Fruit fly (Drosophila melanogaster): Measurements from ENCODE around the gene CG3402.

Gene CG3402

DNA sequence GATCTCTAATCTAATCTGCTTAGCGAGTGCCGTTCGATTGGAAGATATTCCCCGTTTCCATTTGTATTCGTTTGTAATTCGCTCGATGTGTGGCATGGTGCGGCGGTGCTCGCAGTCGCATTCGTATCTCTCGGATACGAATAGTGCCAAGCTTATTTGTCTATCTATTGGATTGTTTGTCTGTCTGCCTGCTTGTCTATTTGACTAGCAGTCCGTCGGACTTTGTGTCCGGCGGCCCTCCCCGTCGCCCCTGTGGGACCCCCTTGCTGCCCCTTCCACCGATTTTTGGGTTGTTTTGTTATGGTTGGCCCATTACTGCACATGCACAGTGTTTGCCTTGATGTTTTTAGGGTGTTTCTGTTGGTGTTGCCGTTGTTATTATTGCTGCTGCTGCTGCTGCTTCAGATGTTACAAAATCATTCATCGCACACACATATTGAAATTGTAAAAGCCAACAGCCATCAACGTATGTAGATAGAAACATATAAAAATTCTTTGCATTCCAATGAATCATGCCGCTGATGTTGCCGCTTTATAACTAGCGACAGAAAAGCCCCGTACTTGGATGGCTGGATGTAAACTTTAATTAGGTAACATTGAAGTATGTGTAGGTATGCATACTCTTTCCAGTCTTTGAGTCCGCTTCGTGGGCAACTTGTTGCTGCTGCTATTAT is 37.8 kb downstream of the CG3402 start (continued):
- TF ChIP-seq her (GFP tag; optimal IDR thresholded peaks at IDR 0.05) (no peak), CG10543 (GFP tag; optimal IDR thresholded peaks at IDR 0.05) (peak; percentile 56), CG17328 (GFP tag; IDR thresholded peaks at IDR 0.05) (peak; percentile 12; the same call in 1 of the 2 replicates), Lhr (GFP tag; optimal IDR thresholded peaks at IDR 0.05) (peak; percentile 4), disco-r (GFP tag; optimal IDR thresholded peaks at IDR 0.05) (no peak), Nf-YB (GFP tag; optimal IDR thresholded peaks at IDR 0.05) (peak; percentile 22), nerfin-1 (tag; optimal IDR thresholded peaks at IDR 0.05) (peak; percentile 63), Trl (optimal IDR thresholded peaks at IDR 0.05) (no peak), Trl (GFP tag; optimal IDR thresholded peaks at IDR 0.05) (no peak), HmgZ (tag; optimal IDR thresholded peaks at IDR 0.05) (peak; percentile 39), CG13123 (GFP tag; optimal IDR thresholded peaks at IDR 0.05) (peak; percentile 9), Bdp1 (GFP tag; optimal IDR thresholded peaks at IDR 0.05) (no peak), jigr1 (GFP tag; IDR thresholded peaks at IDR 0.05) (no peak), CG17912 (GFP tag; optimal IDR thresholded peaks at IDR 0.05) (peak; percentile 64), CG12104 (GFP tag; optimal IDR thresholded peaks at IDR 0.05) (no peak), seq (GFP tag; IDR thresholded peaks at IDR 0.05) (peak; percentile 26; the same call in 1 of the 2 replicates), CG14014 (GFP tag; IDR thresholded peaks at IDR 0.05) (peak; percentile 24; the same call in 1 of the 2 replicates), CG3163 (GFP tag; optimal IDR thresholded peaks at IDR 0.05) (no peak), hbn (GFP tag; IDR thresholded peaks at IDR 0.05; ENCODE audit: partially characterized antibody) (no peak), ranshi (GFP tag; IDR thresholded peaks at IDR 0.05) (peak; percentile 35; the same call in 1 of the 2 replicates), pita (GFP tag; optimal IDR thresholded peaks at IDR 0.05) (no peak), slbo (GFP tag; IDR thresholded peaks at IDR 0.05) (0 out of 2 replicates have a peak, but pooled peaks have one; percentile 20), zf30C (GFP tag; optimal IDR thresholded peaks at IDR 0.05) (no peak), sob (GFP tag; IDR thresholded peaks at IDR 0.05) (peak; percentile 44; the same call in 1 of the 2 replicates), sim (GFP tag; IDR thresholded peaks at IDR 0.05) (peak; percentile 47; the same call in 1 of the 2 replicates), Drgx (GFP tag; IDR thresholded peaks at IDR 0.05) (0 out of 2 replicates have a peak, but pooled peaks have one; percentile 15), CG13624 (GFP tag; optimal IDR thresholded peaks at IDR 0.05) (no peak), MTF-1 (GFP tag; optimal IDR thresholded peaks at IDR 0.05; ENCODE audit: borderline replicate concordance) (peak; percentile 47), CG15269 (tag; optimal IDR thresholded peaks at IDR 0.05) (peak; percentile 46), CG10209 (GFP tag; optimal IDR thresholded peaks at IDR 0.05) (peak; percentile 85), Gsc (GFP tag; IDR thresholded peaks at IDR 0.05) (no peak), odd (GFP tag; optimal IDR thresholded peaks at IDR 0.05) (peak; percentile 10), cg (GFP tag; optimal IDR thresholded peaks at IDR 0.05) (peak; percentile 31), ttk (GFP tag; IDR thresholded peaks at IDR 0.05) (peak; percentile 62), oc (tag; optimal IDR thresholded peaks at IDR 0.05) (peak; percentile 89), CG6272 (GFP tag; IDR thresholded peaks at IDR 0.05) (no peak), CkIIα-i1 (GFP tag; IDR thresholded peaks at IDR 0.05) (no peak), fd102C (GFP tag; optimal IDR thresholded peaks at IDR 0.05) (peak; percentile 24), Deaf1 (tag; optimal IDR thresholded peaks at IDR 0.05) (peak; percentile 43), CG7271 (tag; optimal IDR thresholded peaks at IDR 0.05) (no peak), HLHmδ (GFP tag; optimal IDR thresholded peaks at IDR 0.05) (peak; percentile 58), vvl (GFP tag; IDR thresholded peaks at IDR 0.05) (peak; percentile 42; the same call in 1 of the 2 replicates), CG7786 (GFP tag; optimal IDR thresholded peaks at IDR 0.05) (no peak), Bgb (GFP tag; IDR thresholded peaks at IDR 0.05; ENCODE audit: partially characterized antibody) (0 out of 2 replicates have a peak, but pooled peaks have one; percentile 40), CG8290 (GFP tag; optimal IDR thresholded peaks at IDR 0.05) (no peak), CG8290 (tag; optimal IDR thresholded peaks at IDR 0.05) (peak in 1 of 2 experiments; percentile 68), CG4328 (GFP tag; optimal IDR thresholded peaks at IDR 0.05) (no peak), chn (GFP tag; optimal IDR thresholded peaks at IDR 0.05) (no peak), CG9727 (GFP tag; optimal IDR thresholded peaks at IDR 0.05) (no peak), Usf (GFP tag; optimal IDR thresholded peaks at IDR 0.05) (no peak)

Measured in whole organism, embryonic.